Fruit fly (Drosophila melanogaster) whole organism, adult: ENCODE measurements around the gene cv.

Experiments used
- CG11617 ChIP-seq: fragments of 200-800 bp; sonication (Bioruptor generic); optimal IDR thresholded peaks from 2 replicates; lab custom pipeline; 2017; ENCODE audit warnings: mild to moderate bottlenecking, missing biosample characterization, missing genetic modification reagents, missing genetic modification characterization
- CG12768 ChIP-seq: fragments of 200-800 bp; sonication (Bioruptor generic); optimal IDR thresholded peaks from 2 replicates; lab custom pipeline; 2017; ENCODE audit warnings: missing biosample characterization, missing genetic modification characterization, mild to moderate bottlenecking, moderate library complexity, missing genetic modification reagents
- CG14711 ChIP-seq: fragments of 200-800 bp; sonication (Bioruptor generic); optimal IDR thresholded peaks from 2 replicates; lab custom pipeline; 2018; ENCODE audit warnings: missing biosample characterization, mild to moderate bottlenecking, missing genetic modification characterization, moderate library complexity
- CG1620 ChIP-seq: fragments of 200-800 bp; sonication (Bioruptor generic); optimal IDR thresholded peaks from 2 replicates; lab custom pipeline; 2016; ENCODE audit warnings: missing biosample characterization, missing genetic modification characterization
- CG33017 ChIP-seq: fragments of 200-800 bp; sonication (Bioruptor generic); optimal IDR thresholded peaks from 2 replicates; lab custom pipeline; 2018; ENCODE audit warnings: missing biosample characterization, mild to moderate bottlenecking, missing genetic modification characterization, moderate library complexity
- CG5204 ChIP-seq: fragments of 200-800 bp; sonication (Bioruptor generic); optimal IDR thresholded peaks from 2 replicates; lab custom pipeline; 2016; ENCODE audit warnings: missing biosample characterization, missing genetic modification characterization
- CG7045 ChIP-seq: fragments of 200-800 bp; sonication (Bioruptor generic); optimal IDR thresholded peaks from 2 replicates; lab custom pipeline; 2017; ENCODE audit warnings: missing biosample characterization, mild to moderate bottlenecking, missing genetic modification characterization
- CG7101 ChIP-seq: fragments of 200-800 bp; sonication (Bioruptor generic); optimal IDR thresholded peaks from 2 replicates; lab custom pipeline; 2018; ENCODE audit warnings: missing biosample characterization, mild to moderate bottlenecking, missing genetic modification characterization, moderate library complexity
- Clk ChIP-seq: fragments of 200-800 bp; sonication (Bioruptor generic); optimal IDR thresholded peaks from 2 replicates; lab custom pipeline; 2017; ENCODE audit warnings: missing biosample characterization, missing genetic modification characterization
- Crg-1 ChIP-seq: fragments of 200-800 bp; sonication (Bioruptor generic); optimal IDR thresholded peaks from 2 replicates; lab custom pipeline; 2016; ENCODE audit warnings: missing biosample characterization, missing genetic modification characterization
- Hr96 ChIP-seq: fragments of 200-800 bp; sonication (Bioruptor generic); optimal IDR thresholded peaks from 2 replicates; lab custom pipeline; 2016; ENCODE audit warnings: missing biosample characterization, missing genetic modification characterization
- Mnt ChIP-seq: fragments of 200-800 bp; sonication (Bioruptor generic); optimal IDR thresholded peaks from 2 replicates; lab custom pipeline; 2016; ENCODE audit warnings: missing biosample characterization, mild to moderate bottlenecking, missing genetic modification characterization
- bab1 ChIP-seq: fragments of 200-800 bp; sonication (Bioruptor generic); optimal IDR thresholded peaks from 3 replicates; lab custom pipeline; 2019; ENCODE audit warnings: missing biosample characterization, mild to moderate bottlenecking, missing genetic modification characterization, moderate library complexity
- cic ChIP-seq: fragments of 200-800 bp; sonication (Bioruptor generic); optimal IDR thresholded peaks from 2 replicates; lab custom pipeline; 2017; ENCODE audit warnings: missing biosample characterization, mild to moderate bottlenecking, missing genetic modification characterization, moderate library complexity
- cnc ChIP-seq, 2 experiments: fragments of >200 bp; optimal IDR thresholded peaks; 2 replicates each; lab custom pipeline; 2017
- kay ChIP-seq: fragments of 200-800 bp; sonication (Bioruptor generic); peaks from one replicate; lab custom pipeline; 2016; ENCODE audit warnings: missing biosample characterization, missing genetic modification characterization, borderline replicate concordance
- ovo ChIP-seq: fragments of 200-800 bp; sonication (Bioruptor generic); optimal IDR thresholded peaks from 2 replicates; lab custom pipeline; 2016; ENCODE audit warnings: missing biosample characterization, missing genetic modification characterization
- pad ChIP-seq: fragments of 200-800 bp; sonication (Bioruptor generic); optimal IDR thresholded peaks from 3 replicates; lab custom pipeline; 2017; ENCODE audit warnings: missing biosample characterization, missing genetic modification characterization, mild to moderate bottlenecking, moderate library complexity, missing genetic modification reagents
- tj ChIP-seq: fragments of 200-800 bp; sonication (Bioruptor generic); optimal IDR thresholded peaks from 3 replicates; lab custom pipeline; 2017; ENCODE audit warnings: missing biosample characterization, mild to moderate bottlenecking, missing genetic modification characterization, moderate library complexity
- toe ChIP-seq: fragments of 200-800 bp; sonication (Bioruptor generic); optimal IDR thresholded peaks from 2 replicates; lab custom pipeline; 2016; ENCODE audit warnings: missing biosample characterization, missing genetic modification characterization

cv gene

DNA sequence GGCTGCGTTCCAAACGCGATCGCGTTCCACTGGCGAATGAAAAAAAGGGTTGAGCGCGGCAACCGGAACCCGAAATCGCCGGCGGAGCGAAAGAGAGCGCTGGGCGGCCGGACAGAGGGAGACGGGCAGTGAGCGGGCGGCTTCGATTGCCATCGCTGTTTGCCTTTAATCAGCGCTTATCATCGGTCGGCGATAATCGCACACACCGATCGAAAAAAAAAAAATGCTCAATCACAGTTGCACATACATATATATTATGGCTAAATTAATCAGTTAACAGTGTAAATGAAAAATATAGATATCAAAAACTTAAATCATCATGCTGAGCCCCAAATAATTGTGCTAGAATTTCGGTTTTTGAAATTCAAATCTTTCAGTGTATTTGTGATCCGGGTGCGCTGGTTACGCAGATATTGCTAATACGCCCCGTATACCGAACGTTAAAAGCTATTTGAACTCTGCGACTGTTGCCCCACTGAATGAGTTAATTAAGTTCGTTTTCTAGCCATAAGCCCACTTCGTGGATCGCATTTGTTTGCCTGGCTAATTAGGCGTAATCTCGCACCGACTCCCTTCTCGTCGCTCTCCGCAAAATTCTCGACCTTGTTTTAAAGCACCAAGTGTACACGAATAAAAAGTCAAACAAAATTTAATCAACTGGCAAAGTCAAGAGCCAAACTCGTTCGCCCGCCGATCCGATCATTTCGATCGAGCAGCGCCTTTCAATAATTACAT lies 28.1 kb downstream of the cv start, which contains the start of gene CG33080:
CG33080 (minus strand) TSS at position 38 of the 735 bp plus-strand sequence.
- TF ChIP-seq CG11617 (GFP tag; lab: Kevin White, UChicago) (no peak), toe (GFP tag; lab: Kevin White, UChicago) (no peak), CG7101 (tag; lab: Kevin White, UChicago) (peak; percentile 3), CG14711 (peak; percentile 2), Clk (no peak)

DNA sequence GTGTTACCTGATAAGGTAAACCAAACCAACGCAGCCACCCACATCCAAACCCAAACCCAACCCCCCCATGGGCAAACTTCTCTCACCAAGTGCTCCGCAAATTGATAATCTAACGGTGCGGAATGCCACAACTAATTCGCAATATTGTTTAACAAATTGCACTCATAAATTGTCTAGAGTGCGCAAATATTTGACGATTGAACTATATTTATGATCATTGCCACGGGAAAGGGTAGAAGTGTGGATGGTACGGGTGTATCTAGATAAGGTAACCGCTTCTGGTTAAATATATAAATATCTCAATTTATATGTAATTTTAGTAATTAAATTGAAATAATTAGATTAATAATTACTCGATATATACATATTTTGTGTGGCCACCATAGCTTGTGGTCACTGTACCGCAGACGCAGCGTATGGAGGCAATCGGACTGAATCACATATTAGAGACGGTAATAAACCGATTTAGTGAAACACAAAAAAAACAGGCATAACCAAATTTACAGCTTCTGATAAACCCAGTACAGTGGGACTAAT lies 28.7 kb downstream of the cv start:
- TF ChIP-seq bab1 (peak; percentile 25), tj (GFP tag; lab: Kevin White, UChicago) (peak; percentile 62), ovo (GFP tag; lab: Kevin White, UChicago) (peak; percentile 68), cnc (optimal IDR thresholded peaks at IDR 0.05; lab: Kevin White, UChicago) (no peak), kay (GFP tag; lab: Kevin White, UChicago) (peak; percentile 64), CG11617 (GFP tag; lab: Kevin White, UChicago) (peak; percentile 87), CG12768 (GFP tag; lab: Kevin White, UChicago) (peak; percentile 91), pad (peak; percentile 77), Crg-1 (GFP tag; lab: Kevin White, UChicago) (peak; percentile 41), Mnt (GFP tag; lab: Kevin White, UChicago) (peak; percentile 69), CG14711 (peak; percentile 89), Hr96 (peak; percentile 45), CG7101 (tag; lab: Kevin White, UChicago) (peak; percentile 95), CG1620 (GFP tag; lab: Kevin White, UChicago) (peak; percentile 8), cic (GFP tag; lab: Kevin White, UChicago) (peak; percentile 10), CG7045 (GFP tag; lab: Kevin White, UChicago) (peak; percentile 84), toe (GFP tag; lab: Kevin White, UChicago) (peak; percentile 52), CG33017 (tag; lab: Kevin White, UChicago) (peak; percentile 90), CG5204 (peak; percentile 59), Clk (peak; percentile 70)

DNA sequence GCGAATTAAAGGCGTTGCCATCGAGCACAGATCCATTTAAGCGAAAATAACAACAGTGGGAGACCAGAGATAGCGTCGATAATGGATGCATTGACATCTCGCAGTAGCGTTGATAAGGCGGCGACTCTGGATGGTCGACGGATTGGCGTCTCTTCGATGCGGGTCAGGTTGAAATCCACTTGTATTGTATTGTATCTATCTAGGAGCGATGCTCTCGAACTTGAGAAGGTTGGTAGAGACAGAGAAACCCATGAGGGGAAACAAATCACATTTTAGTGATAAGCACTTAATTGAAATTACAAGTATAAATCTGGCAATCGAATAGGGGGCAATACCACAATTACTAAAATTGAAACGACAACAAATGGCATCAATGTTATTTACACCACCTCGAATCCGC lies 33.8 kb downstream of the cv start:
- TF ChIP-seq CG11617 (GFP tag; lab: Kevin White, UChicago) (no peak), ovo (GFP tag; lab: Kevin White, UChicago) (no peak), toe (GFP tag; lab: Kevin White, UChicago) (no peak), CG33017 (tag; lab: Kevin White, UChicago) (no peak), tj (GFP tag; lab: Kevin White, UChicago) (no peak), Hr96 (no peak), Clk (no peak), CG14711 (no peak), Crg-1 (GFP tag; lab: Kevin White, UChicago) (no peak), CG1620 (GFP tag; lab: Kevin White, UChicago) (no peak), CG7045 (GFP tag; lab: Kevin White, UChicago) (no peak), bab1 (no peak), pad (no peak), CG5204 (no peak), kay (GFP tag; lab: Kevin White, UChicago) (no peak)

DNA sequence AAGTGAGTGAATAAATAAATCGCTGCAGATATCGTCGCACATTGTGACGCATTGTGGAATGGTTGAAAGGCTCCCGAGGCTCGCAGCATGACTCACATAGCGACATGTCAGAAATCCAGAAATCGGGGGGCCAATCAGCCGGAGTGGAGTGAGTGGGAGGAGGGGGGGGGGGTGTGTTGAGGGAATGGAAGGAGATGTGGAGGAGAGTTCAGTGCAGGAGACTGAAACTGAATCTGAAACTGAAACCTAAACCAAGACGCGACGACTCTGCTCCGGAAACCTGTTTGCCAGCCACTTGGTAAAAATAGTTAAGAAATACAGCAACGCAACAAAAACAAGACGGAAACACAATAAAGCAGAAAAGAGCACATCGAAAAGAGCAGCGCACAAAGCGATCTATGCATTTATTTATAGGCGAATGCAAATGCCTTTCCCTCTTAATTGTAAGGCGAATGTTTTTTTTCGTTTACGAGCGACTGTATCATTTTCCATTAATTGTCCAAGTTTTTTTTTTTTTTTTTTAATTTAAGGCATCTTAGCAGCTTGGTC lies 34.4 kb downstream of the cv start:
- TF ChIP-seq Crg-1 (GFP tag; lab: Kevin White, UChicago) (no peak), Clk (no peak), Hr96 (no peak), kay (GFP tag; lab: Kevin White, UChicago) (no peak), CG5204 (no peak), CG33017 (tag; lab: Kevin White, UChicago) (no peak)

DNA sequence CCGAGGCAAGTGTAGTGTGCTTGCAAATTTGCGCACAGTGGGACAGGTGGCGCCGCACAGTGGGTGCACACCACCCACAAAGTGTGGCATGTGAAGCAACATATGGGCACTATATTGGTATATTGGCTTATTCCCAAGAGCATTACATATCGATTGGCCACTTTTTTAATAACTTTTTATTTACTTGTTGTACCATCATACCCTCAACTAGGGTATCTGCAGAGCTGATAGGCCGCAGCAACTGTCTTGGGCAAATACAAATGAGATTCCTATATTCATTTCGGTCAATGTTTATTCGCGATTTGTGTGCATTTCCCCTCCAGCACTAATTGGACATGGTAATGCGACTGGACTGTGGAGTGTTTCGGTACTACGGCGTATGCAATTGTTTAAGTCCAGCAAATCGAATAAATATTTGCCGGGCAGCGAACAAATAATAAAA lies 35.0 kb downstream of the cv start:
- TF ChIP-seq CG12768 (GFP tag; lab: Kevin White, UChicago) (no peak), bab1 (peak; percentile 6), CG33017 (tag; lab: Kevin White, UChicago) (no peak), cnc (optimal IDR thresholded peaks at IDR 0.05; lab: Kevin White, UChicago) (no peak), tj (GFP tag; lab: Kevin White, UChicago) (no peak), Mnt (GFP tag; lab: Kevin White, UChicago) (no peak), CG7101 (tag; lab: Kevin White, UChicago) (peak; percentile 31), CG7045 (GFP tag; lab: Kevin White, UChicago) (peak; percentile 32), cic (GFP tag; lab: Kevin White, UChicago) (no peak), CG1620 (GFP tag; lab: Kevin White, UChicago) (no peak), CG11617 (GFP tag; lab: Kevin White, UChicago) (no peak), pad (peak; percentile 59), Crg-1 (GFP tag; lab: Kevin White, UChicago) (no peak), CG14711 (peak; percentile 18), CG5204 (no peak), kay (GFP tag; lab: Kevin White, UChicago) (no peak), Hr96 (no peak), Clk (no peak), ovo (GFP tag; lab: Kevin White, UChicago) (no peak), toe (GFP tag; lab: Kevin White, UChicago) (no peak)

DNA sequence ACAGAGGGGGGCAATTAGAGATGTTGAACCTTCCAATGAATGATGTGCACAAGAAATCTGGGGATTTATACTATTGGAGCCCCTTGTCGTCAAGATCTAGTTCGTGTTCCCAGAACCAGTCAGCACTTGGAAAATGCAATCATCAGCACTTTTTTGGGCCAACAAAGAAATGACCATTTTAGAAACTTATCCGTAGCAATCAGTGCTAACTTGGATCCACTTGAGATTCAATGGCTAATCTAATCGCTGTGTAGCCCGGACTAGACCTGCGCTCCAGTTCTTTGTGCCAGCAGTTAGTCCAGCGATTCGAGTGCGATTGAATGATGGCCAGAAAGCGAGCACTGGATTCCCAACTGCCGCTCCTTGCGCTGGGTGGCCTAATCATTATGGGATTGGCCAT lies 42.6 kb downstream of the cv start, which contains the start of gene CG15773:
CG15773 (plus strand) TSS at position 301 of the 400 bp plus-strand sequence.
- TF ChIP-seq ovo (GFP tag; lab: Kevin White, UChicago), result no peak
- TF ChIP-seq Hr96, result no peak
- no peak for TF ChIP-seq CG1620 (GFP tag; lab: Kevin White, UChicago)
- TF ChIP-seq CG5204, result no peak
- no peak for TF ChIP-seq bab1
- TF ChIP-seq CG14711, result no peak
- no peak for TF ChIP-seq cic (GFP tag; lab: Kevin White, UChicago)
- no peak for TF ChIP-seq CG7101 (tag; lab: Kevin White, UChicago)
- TF ChIP-seq toe (GFP tag; lab: Kevin White, UChicago), result no peak
- TF ChIP-seq Mnt (GFP tag; lab: Kevin White, UChicago), result no peak
